Fruit fly (Drosophila melanogaster) whole organism, embryonic: ENCODE data around the gene smg.
A peak's percentile ranks its signal among the peaks of the same experiment; 100 is the strongest.

ENCODE experiments used
- CG10979 ChIP-seq: fragments of 200-800 bp; sonication (Bioruptor generic); optimal IDR thresholded peaks from 2 replicates; lab custom pipeline; 2018; ENCODE audit warnings: missing biosample characterization, mild to moderate bottlenecking, missing genetic modification characterization, moderate library complexity
- CG11695 ChIP-seq: fragments of 200-800 bp; sonication (Bioruptor generic); IDR thresholded peaks from 3 replicates; pipeline ENCODE4 v1.3.6; 2022; ENCODE audit warnings: missing biosample characterization, missing genetic modification characterization
- CG14860 ChIP-seq: fragments of 200-800 bp; sonication (Bioruptor generic); IDR thresholded peaks from 3 replicates; pipeline ENCODE4 v1.3.6; 2022; ENCODE audit warnings: missing biosample characterization, missing genetic modification characterization; ENCODE audit not compliant: partially characterized antibody
- CG15514 ChIP-seq: fragments of 200-800 bp; sonication (Bioruptor generic); optimal IDR thresholded peaks from 3 replicates; lab custom pipeline; 2017; ENCODE audit warnings: missing biosample characterization, missing genetic modification characterization, mild to moderate bottlenecking, moderate library complexity, missing genetic modification reagents
- CG17568 ChIP-seq: fragments of 200-800 bp; sonication (Bioruptor generic); optimal IDR thresholded peaks from 2 replicates; lab custom pipeline; 2018; ENCODE audit warnings: missing biosample characterization, mild to moderate bottlenecking, missing genetic modification characterization, moderate library complexity
- CG3726 ChIP-seq: fragments of 200-800 bp; sonication (Bioruptor generic); IDR thresholded peaks from 3 replicates; pipeline ENCODE4, ENCODE4 v1.3.6; 2022; ENCODE audit warnings: missing biosample characterization, missing genetic modification characterization
- CG3995 ChIP-seq: fragments of 200-800 bp; sonication (Bioruptor generic); optimal IDR thresholded peaks from 3 replicates; lab custom pipeline; 2016; ENCODE audit warnings: missing biosample characterization, missing genetic modification characterization
- CG4328 ChIP-seq: fragments of 200-800 bp; sonication (Bioruptor generic); optimal IDR thresholded peaks from 3 replicates; lab custom pipeline; 2017; ENCODE audit warnings: missing biosample characterization, missing genetic modification reagents, missing genetic modification characterization
- CG4360 ChIP-seq: fragments of 200-800 bp; sonication (Bioruptor generic); IDR thresholded peaks from 2 replicates; pipeline ENCODE4 v1.3.6; 2022; ENCODE audit warnings: missing biosample characterization, missing genetic modification characterization
- CG6689 ChIP-seq: fragments of 200-800 bp; sonication (Bioruptor generic); IDR thresholded peaks from 2 replicates; pipeline ENCODE4 v1.3.6; 2022; ENCODE audit warnings: missing biosample characterization, missing genetic modification characterization
- CG7963 ChIP-seq: fragments of 200-800 bp; sonication (Bioruptor generic); IDR thresholded peaks from 3 replicates; pipeline ENCODE4 v1.3.6; 2022; ENCODE audit warnings: missing biosample characterization, missing genetic modification characterization; ENCODE audit not compliant: partially characterized antibody
- CG9437 ChIP-seq: fragments of 200-800 bp; sonication (Bioruptor generic); optimal IDR thresholded peaks from 2 replicates; lab custom pipeline; 2018; ENCODE audit warnings: missing biosample characterization, mild to moderate bottlenecking, missing genetic modification characterization
- CG9817 ChIP-seq: fragments of 200-800 bp; sonication (Bioruptor generic); optimal IDR thresholded peaks from 2 replicates; lab custom pipeline; 2018; ENCODE audit warnings: missing biosample characterization, mild to moderate bottlenecking, missing genetic modification characterization, moderate library complexity
- Dref ChIP-seq: fragments of 200-800 bp; sonication (Bioruptor generic); IDR thresholded peaks from 2 replicates; pipeline ENCODE4 v1.3.6; 2022; ENCODE audit warnings: missing biosample characterization, missing genetic modification characterization
- Gug ChIP-seq: fragments of 200-800 bp; sonication (Bioruptor generic); IDR thresholded peaks from 4 replicates; pipeline ENCODE4 v1.3.6; 2022; ENCODE audit warnings: missing biosample characterization, missing genetic modification characterization
- HLH4C ChIP-seq: fragments of 200-800 bp; sonication (Bioruptor generic); IDR thresholded peaks from 3 replicates; pipeline ENCODE4 v1.3.6; 2022; ENCODE audit warnings: missing biosample characterization, missing genetic modification characterization; ENCODE audit not compliant: partially characterized antibody
- MBD-R2 ChIP-seq: fragments of 200-800 bp; sonication (Bioruptor generic); IDR thresholded peaks from 2 replicates; pipeline ENCODE4 v1.3.6; 2022; ENCODE audit warnings: missing biosample characterization, missing genetic modification characterization
- MTF-1 ChIP-seq: fragments of 200-800 bp; sonication (Bioruptor generic); optimal IDR thresholded peaks from 2 replicates; lab custom pipeline; 2018; ENCODE audit warnings: missing biosample characterization, mild to moderate bottlenecking, missing genetic modification characterization, borderline replicate concordance
- NC2α ChIP-seq: fragments of 200-800 bp; sonication (Bioruptor generic); optimal IDR thresholded peaks from 2 replicates; lab custom pipeline; 2016; ENCODE audit warnings: missing biosample characterization, missing genetic modification characterization
- Nf-YA ChIP-seq: fragments of 200-800 bp; sonication (Bioruptor generic); IDR thresholded peaks from 2 replicates; pipeline ENCODE4 v1.3.6; 2022; ENCODE audit warnings: missing biosample characterization, missing genetic modification characterization
- Optix ChIP-seq: fragments of 200-800 bp; sonication (Bioruptor generic); IDR thresholded peaks from 3 replicates; pipeline ENCODE4 v1.3.6; 2022; ENCODE audit warnings: missing biosample characterization, missing genetic modification characterization
- Poxn ChIP-seq: fragments of 200-800 bp; sonication (Bioruptor generic); IDR thresholded peaks from 2 replicates; pipeline ENCODE4 v1.3.6; 2022; ENCODE audit warnings: missing biosample characterization, missing genetic modification characterization
- Ptx1 ChIP-seq: fragments of 200-800 bp; sonication (Bioruptor generic); IDR thresholded peaks from 2 replicates; pipeline ENCODE4 v1.3.6; 2022; ENCODE audit warnings: missing biosample characterization, missing genetic modification characterization
- Sox100B ChIP-seq: fragments of 200-800 bp; sonication (Bioruptor generic); optimal IDR thresholded peaks from 3 replicates; lab custom pipeline; 2018; ENCODE audit warnings: missing biosample characterization, mild to moderate bottlenecking, missing genetic modification characterization
- Sry-δ ChIP-seq: fragments of 200-800 bp; sonication (Bioruptor generic); optimal IDR thresholded peaks from 2 replicates; lab custom pipeline; 2016; ENCODE audit warnings: missing biosample characterization, missing genetic modification characterization
- Trl ChIP-seq, 3 experiments: fragments of >200 bp in 2 of 3; fragments of 200-800 bp in 1 of 3; sonication (Bioruptor generic) in 1 of 3; optimal IDR thresholded peaks; 2 replicates in 1 of 3; 3 replicates in 2 of 3; lab custom pipeline; 2016 to 2017; ENCODE audit warnings: missing biosample characterization in 1 of 3, missing genetic modification characterization in 1 of 3
- Vsx1 ChIP-seq: fragments of 200-800 bp; sonication (Bioruptor generic); optimal IDR thresholded peaks from 2 replicates; lab custom pipeline; 2017; ENCODE audit warnings: missing biosample characterization, mild to moderate bottlenecking, missing genetic modification characterization, missing genetic modification reagents
- YL-1 ChIP-seq: fragments of 200-800 bp; sonication (Bioruptor generic); optimal IDR thresholded peaks from 3 replicates; lab custom pipeline; 2017; ENCODE audit warnings: missing biosample characterization, mild to moderate bottlenecking, missing genetic modification characterization
- bbx ChIP-seq: fragments of 200-800 bp; sonication (Bioruptor generic); IDR thresholded peaks from 2 replicates; pipeline ENCODE4 v1.3.6; 2022; ENCODE audit warnings: missing biosample characterization, missing genetic modification characterization; ENCODE audit not compliant: partially characterized antibody
- crc ChIP-seq: fragments of 200-800 bp; sonication (Bioruptor generic); optimal IDR thresholded peaks from 2 replicates; lab custom pipeline; 2016; ENCODE audit warnings: missing biosample characterization, missing genetic modification characterization
- croc ChIP-seq: fragments of 200-800 bp; sonication (Bioruptor generic); conservative IDR thresholded peaks from 3 replicates; pipeline ENCODE4 v1.3.6; 2022; ENCODE audit warnings: missing biosample characterization, missing genetic modification characterization
- exex ChIP-seq: fragments of 200-800 bp; sonication (Bioruptor generic); optimal IDR thresholded peaks from 4 replicates; lab custom pipeline; 2018; ENCODE audit warnings: missing biosample characterization, mild to moderate bottlenecking, missing genetic modification characterization, moderate library complexity
- fd64A ChIP-seq: fragments of 200-800 bp; sonication (Bioruptor generic); optimal IDR thresholded peaks from 3 replicates; lab custom pipeline; 2018; ENCODE audit warnings: missing biosample characterization, mild to moderate bottlenecking, missing genetic modification characterization
- grn ChIP-seq: fragments of 200-800 bp; sonication (Bioruptor generic); optimal IDR thresholded peaks from 3 replicates; lab custom pipeline; 2017; ENCODE audit warnings: missing biosample characterization, missing genetic modification characterization
- hb ChIP-seq: fragments of 200-800 bp; sonication (Bioruptor generic); IDR thresholded peaks from 3 replicates; pipeline ENCODE4 v1.3.6; 2022; ENCODE audit warnings: missing biosample characterization, missing genetic modification characterization; ENCODE audit not compliant: partially characterized antibody
- ind ChIP-seq: fragments of 200-800 bp; sonication (Bioruptor generic); optimal IDR thresholded peaks from 3 replicates; lab custom pipeline; 2016; ENCODE audit warnings: missing biosample characterization, missing genetic modification characterization
- klu ChIP-seq: fragments of 200-800 bp; sonication (Bioruptor generic); IDR thresholded peaks from 2 replicates; pipeline ENCODE4 v1.3.6; 2022; ENCODE audit warnings: missing biosample characterization, missing genetic modification characterization
- lab ChIP-seq: fragments of 200-800 bp; sonication (Bioruptor generic); optimal IDR thresholded peaks from 3 replicates; lab custom pipeline; 2017; ENCODE audit warnings: missing biosample characterization, missing genetic modification characterization, mild to moderate bottlenecking, moderate library complexity, missing genetic modification reagents
- lbe ChIP-seq: fragments of 200-800 bp; sonication (Bioruptor generic); optimal IDR thresholded peaks from 2 replicates; lab custom pipeline; 2016; ENCODE audit warnings: missing biosample characterization, mild to moderate bottlenecking, missing genetic modification characterization
- nerfin-1 ChIP-seq: fragments of 200-800 bp; sonication (Bioruptor generic); optimal IDR thresholded peaks from 3 replicates; lab custom pipeline; 2019; ENCODE audit warnings: missing biosample characterization, mild to moderate bottlenecking, missing genetic modification characterization, moderate library complexity
- nmo ChIP-seq: fragments of 200-800 bp; sonication (Bioruptor generic); optimal IDR thresholded peaks from 2 replicates; lab custom pipeline; 2018; ENCODE audit warnings: missing biosample characterization, mild to moderate bottlenecking, missing genetic modification characterization, moderate library complexity
- pan ChIP-seq, 4 experiments: fragments of >200 bp in 3 of 4; fragments of 200-800 bp in 1 of 4; sonication (Bioruptor generic) in 1 of 4; optimal IDR thresholded peaks in 3 of 4; IDR thresholded peaks in 1 of 4; 2 replicates each; pipeline versions ENCODE4 v1.3.6 to Lab custom; 2017 to 2022; ENCODE audit warnings: missing biosample characterization in 2 of 4, missing genetic modification characterization in 2 of 4, mixed read lengths in 1 of 4
- pum ChIP-seq: fragments of 200-800 bp; sonication (Bioruptor generic); optimal IDR thresholded peaks from 2 replicates; lab custom pipeline; 2016; ENCODE audit warnings: missing biosample characterization, missing genetic modification characterization
- repo ChIP-seq: fragments of 200-800 bp; sonication (Bioruptor generic); optimal IDR thresholded peaks from 2 replicates; lab custom pipeline; 2016; ENCODE audit warnings: missing biosample characterization, missing genetic modification characterization
- run ChIP-seq: fragments of 200-800 bp; sonication (Bioruptor generic); optimal IDR thresholded peaks from 3 replicates; lab custom pipeline; 2018; ENCODE audit warnings: missing biosample characterization, mild to moderate bottlenecking, missing genetic modification characterization
- zen ChIP-seq: fragments of 200-800 bp; sonication (Bioruptor generic); optimal IDR thresholded peaks from 3 replicates; lab custom pipeline; 2018; ENCODE audit warnings: missing biosample characterization, mild to moderate bottlenecking, missing genetic modification characterization, moderate library complexity

smg gene

DNA sequence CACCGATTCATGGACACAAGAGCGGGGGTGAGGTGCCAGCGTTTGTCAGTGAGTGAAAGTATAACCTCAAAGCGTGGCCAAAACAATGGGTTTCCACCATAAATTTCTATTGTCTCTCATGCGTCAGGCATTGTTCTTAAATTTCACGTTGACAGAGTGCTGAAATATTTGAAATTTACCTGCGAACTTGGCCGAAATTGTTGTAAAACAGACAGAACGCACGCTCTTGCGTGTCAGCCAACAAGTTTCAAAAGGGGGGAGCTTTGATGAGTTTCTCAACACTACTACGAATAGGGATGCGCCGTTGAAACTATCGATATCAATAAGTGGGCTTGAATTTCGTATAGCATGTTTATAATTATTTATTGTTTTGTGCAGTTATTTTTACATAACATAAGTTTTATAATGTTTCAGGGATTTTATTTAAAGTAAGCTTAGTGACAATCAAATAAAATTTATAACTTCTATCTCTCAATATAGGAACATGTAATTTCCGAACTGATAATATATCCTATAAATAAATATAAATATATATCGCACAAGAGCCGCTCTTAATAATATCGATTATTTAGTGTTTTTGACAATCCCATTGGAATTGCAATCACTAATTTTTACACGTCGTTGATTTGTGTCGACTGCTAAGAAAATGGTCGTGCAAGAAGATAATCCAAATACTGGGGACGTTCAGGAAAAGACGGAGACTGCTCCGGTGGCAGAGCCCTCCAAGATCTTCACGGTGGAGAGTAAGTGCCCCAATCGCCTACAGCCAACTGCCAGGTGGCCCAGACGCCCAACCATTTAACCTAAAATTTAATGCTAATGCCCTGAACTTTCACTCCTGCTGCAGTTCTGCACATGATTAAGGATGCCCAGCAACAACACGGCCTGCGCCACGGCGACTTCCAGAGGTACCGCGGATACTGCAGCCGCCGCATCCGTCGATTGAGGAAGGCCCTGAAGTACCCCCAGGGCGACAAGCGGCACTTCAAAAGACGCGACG is 23.0 kb downstream of the smg start, which contains the start of the genes pix and Srp68 (continued):
- no peak for TF ChIP-seq CG4360
- TF ChIP-seq ind, result peak; percentile 67
- TF ChIP-seq exex (tag; lab: Kevin White, UChicago), result peak; percentile 44
- TF ChIP-seq CG6689 (GFP tag; lab: Robert Waterston, UW), result no peak
- TF ChIP-seq CG15514 (GFP tag; lab: Kevin White, UChicago), result peak; percentile 32
- peak; percentile 63 for TF ChIP-seq nerfin-1 (tag; lab: Kevin White, UChicago)
- TF ChIP-seq MBD-R2, result peak; percentile 72
- TF ChIP-seq CG9817 (tag; lab: Kevin White, UChicago), result peak; percentile 66
- no peak for TF ChIP-seq MTF-1 (GFP tag; lab: Kevin White, UChicago)
- TF ChIP-seq fd64A (GFP tag; lab: Kevin White, UChicago), result no peak
- TF ChIP-seq CG3995, result peak; percentile 26
- TF ChIP-seq lbe (GFP tag; lab: Kevin White, UChicago), result peak; percentile 51
- no peak for TF ChIP-seq repo
- TF ChIP-seq Nf-YA, result no peak
- TF ChIP-seq Dref (GFP tag; lab: Robert Waterston, UW), result peak; percentile 61
- TF ChIP-seq croc, result peak; percentile 47; the same call in 2 of the 3 replicates
- TF ChIP-seq Gug (GFP tag; lab: Robert Waterston, UW), result no peak
- TF ChIP-seq Sry-δ (GFP tag; lab: Kevin White, UChicago), result peak; percentile 84
- no peak for TF ChIP-seq CG7963 (GFP tag; lab: Robert Waterston, UW)
- no peak for TF ChIP-seq lab (GFP tag; lab: Kevin White, UChicago)
- TF ChIP-seq hb, result peak; percentile 65
- no peak for TF ChIP-seq CG3726 (GFP tag; lab: Robert Waterston, UW)
- no peak for TF ChIP-seq pan (optimal IDR thresholded peaks at IDR 0.05; lab: Kevin White, UChicago)
- TF ChIP-seq pan (GFP tag; optimal IDR thresholded peaks at IDR 0.05 in 1 of 2, IDR thresholded peaks at IDR 0.05 in 1 of 2), result no peak
- TF ChIP-seq HLH4C, result peak; percentile 67
- peak; percentile 81 for TF ChIP-seq YL-1 (GFP tag; lab: Kevin White, UChicago)
- TF ChIP-seq grn (GFP tag; lab: Kevin White, UChicago), result no peak
- peak; percentile 42 for TF ChIP-seq CG10979 (tag; lab: Kevin White, UChicago)
- TF ChIP-seq pum (GFP tag; lab: Kevin White, UChicago), result peak; percentile 9
- peak; percentile 62 for TF ChIP-seq CG9437 (GFP tag; lab: Kevin White, UChicago)
- no peak; the same call in 2 of the 3 replicates for TF ChIP-seq CG11695 (GFP tag; lab: Robert Waterston, UW)
- TF ChIP-seq klu (GFP tag; lab: Robert Waterston, UW), result peak; percentile 50; the same call in 1 of the 2 replicates
- peak; percentile 80 for TF ChIP-seq CG14860 (GFP tag; lab: Robert Waterston, UW)
- TF ChIP-seq Poxn, result no peak
- TF ChIP-seq Ptx1 (GFP tag; lab: Robert Waterston, UW), result peak; percentile 65
- no peak for TF ChIP-seq Optix (GFP tag; lab: Robert Waterston, UW)
- TF ChIP-seq bbx (GFP tag; lab: Robert Waterston, UW), result no peak
- TF ChIP-seq zen (tag; lab: Kevin White, UChicago), result peak; percentile 47
- peak; percentile 64 for TF ChIP-seq CG4328 (GFP tag; lab: Kevin White, UChicago)
- no peak for TF ChIP-seq CG17568 (GFP tag; lab: Kevin White, UChicago)
- no peak for TF ChIP-seq run (tag; lab: Kevin White, UChicago)
- no peak for TF ChIP-seq Trl (optimal IDR thresholded peaks at IDR 0.05; lab: Kevin White, UChicago)
- peak; percentile 51 for TF ChIP-seq Trl (GFP tag; optimal IDR thresholded peaks at IDR 0.05; lab: Kevin White, UChicago)
- peak; percentile 20 for TF ChIP-seq crc (GFP tag; lab: Kevin White, UChicago)
- no peak for TF ChIP-seq Sox100B (GFP tag; lab: Kevin White, UChicago)
- no peak for TF ChIP-seq NC2α
- TF ChIP-seq nmo (GFP tag; lab: Kevin White, UChicago), result peak; percentile 87
- no peak for TF ChIP-seq Vsx1 (GFP tag; lab: Kevin White, UChicago)
